Fruit fly (Drosophila melanogaster) Kc167 (cell line): ENCODE data around the gene Herc4.

Experiments
- Myc ChIP-seq: fragments of >200 bp; optimal IDR thresholded peaks from 2 replicates; lab custom pipeline; 2017; ENCODE audit warnings: missing external identifiers
- Sin3A ChIP-seq: fragments of >200 bp; optimal IDR thresholded peaks from 2 replicates; lab custom pipeline; 2018; ENCODE audit warnings: missing external identifiers
- h ChIP-seq: fragments of >200 bp; optimal IDR thresholded peaks from 3 replicates; lab custom pipeline; 2018; ENCODE audit warnings: missing external identifiers
- insv ChIP-seq: fragments of >200 bp; optimal IDR thresholded peaks from 3 replicates; lab custom pipeline; 2018; ENCODE audit warnings: missing external identifiers
- psq ChIP-seq: fragments of >200 bp; optimal IDR thresholded peaks from 2 replicates; lab custom pipeline; 2017; ENCODE audit warnings: missing external identifiers
- ttk ChIP-seq: sonication (Bioruptor generic); optimal IDR thresholded peaks from 2 replicates; lab custom pipeline; 2017; ENCODE audit warnings: missing external identifiers

The Herc4 gene

DNA sequence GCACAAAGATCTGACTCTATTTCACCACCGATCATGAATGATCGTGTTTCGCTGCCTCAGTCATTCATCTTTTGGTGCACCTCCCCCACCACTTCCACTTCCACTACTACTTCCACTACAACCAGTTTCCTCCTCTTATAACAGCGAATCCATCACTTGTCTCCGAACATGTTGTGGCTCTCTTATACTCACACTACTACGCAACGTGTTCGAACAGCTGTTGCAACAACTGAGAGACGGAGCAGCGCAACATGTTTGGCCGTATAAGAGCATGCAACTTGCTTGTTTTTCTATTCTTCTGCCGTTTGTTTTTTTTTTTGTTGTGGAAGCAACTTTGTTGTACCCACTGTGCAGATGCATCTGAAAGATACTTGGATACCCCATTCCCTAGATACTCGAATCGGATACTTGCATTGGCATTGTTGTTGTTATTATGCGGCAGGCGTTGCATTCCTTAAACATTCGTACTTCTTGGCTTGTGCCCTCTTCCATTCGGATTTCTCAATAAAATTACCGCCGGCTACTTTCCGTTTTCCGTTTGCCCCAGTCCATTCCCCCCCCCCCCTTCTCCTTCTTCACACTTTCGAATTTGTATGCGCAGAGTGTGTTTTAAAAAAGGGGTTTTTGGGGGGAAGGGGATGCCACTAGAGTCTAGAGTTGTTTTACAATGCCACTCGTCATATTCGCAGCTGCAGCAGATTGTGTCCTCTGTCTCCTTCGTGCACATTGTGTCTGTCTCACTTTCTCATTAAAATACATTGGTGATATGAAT is 53.6 kb downstream of the Herc4 start:
- TF ChIP-seq Myc (lab: Kevin White, UChicago) (no peak), h (lab: Kevin White, UChicago) (no peak), insv (lab: Kevin White, UChicago) (no peak), Sin3A (lab: Kevin White, UChicago) (no peak), psq (no peak), ttk (lab: Kevin White, UChicago) (no peak)
